Worm (Caenorhabditis elegans): Measurements from ENCODE around the gene T02E9.6.

DNA sequence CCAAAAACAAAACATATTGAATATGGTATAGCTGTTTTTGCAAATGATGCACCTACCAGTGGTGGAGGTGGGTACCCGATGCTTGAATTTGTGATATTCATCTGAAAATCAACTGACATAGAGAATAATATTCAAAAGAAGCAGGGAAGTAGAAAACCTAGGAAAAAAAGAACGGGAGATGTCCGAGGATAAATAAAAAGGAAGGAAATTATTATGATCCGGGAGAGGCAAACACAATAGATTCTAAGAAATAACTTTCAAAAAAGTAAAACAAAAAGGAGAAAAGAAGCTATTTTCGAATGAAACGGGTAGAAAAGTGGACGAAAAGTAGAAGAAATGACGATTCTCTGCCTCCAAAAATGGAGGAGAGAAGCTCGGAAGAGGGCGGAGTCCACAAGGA lies 18.8 kb upstream of the T02E9.6 start, which contains the start of gene npr-25:
- TF ChIP-seq ets-7 (tag; optimal IDR thresholded peaks at IDR 0.05) = no peak
- no peak for TF ChIP-seq F13C5.2 (tag; optimal IDR thresholded peaks at IDR 0.05)
- TF ChIP-seq ama-1 (optimal IDR thresholded peaks at IDR 0.05) = no peak
- TF ChIP-seq hmbx-1 (tag; optimal IDR thresholded peaks at IDR 0.05) = no peak
- TF ChIP-seq tra-4 (tag; optimal IDR thresholded peaks at IDR 0.05) = no peak
- no peak for TF ChIP-seq scrt-1 (GFP tag; IDR thresholded peaks at IDR 0.05)
- TF ChIP-seq sea-1 (GFP tag; conservative IDR thresholded peaks at IDR 0.05) = no peak
